Worm (Caenorhabditis elegans) whole organism, L4 larva: Measurements from ENCODE around the gene lgc-57.

ENCODE experiments used
- lin-15B ChIP-seq: fragments of 150-350 bp; sonication (generic microtip); optimal IDR thresholded peaks from 3 replicates; lab custom pipeline; 2014; ENCODE audit warnings: missing biosample characterization, missing genetic modification characterization
- nhr-76 ChIP-seq: fragments of 150-350 bp; optimal IDR thresholded peaks from 2 replicates; lab custom pipeline; 2014; ENCODE audit warnings: missing biosample characterization, missing genetic modification characterization
- unc-130 ChIP-seq: sonication (generic microtip); optimal IDR thresholded peaks from 2 replicates; lab custom pipeline; 2016; ENCODE audit warnings: missing genetic modification reagents, missing genetic modification characterization, missing compliant biosample characterization
- unc-39 ChIP-seq: sonication (generic microtip); optimal IDR thresholded peaks from 2 replicates; lab custom pipeline; 2017; ENCODE audit warnings: missing biosample characterization, missing genetic modification characterization
- zag-1 ChIP-seq: fragments of 150-350 bp; optimal IDR thresholded peaks from 2 replicates; lab custom pipeline; 2014; ENCODE audit warnings: missing biosample characterization, missing genetic modification characterization

- no peak for TF ChIP-seq unc-130 (GFP tag; lab: Kevin White, UChicago)
- no peak for TF ChIP-seq lin-15B (tag; lab: Kevin White, UChicago)
- no peak for TF ChIP-seq nhr-76 (tag; lab: Kevin White, UChicago)
- TF ChIP-seq unc-39, result no peak
- TF ChIP-seq zag-1, result no peak
These were observed 33.9 kb upstream of the lgc-57 start, which contains the start of gene marc-2 for ce11 chrII:10660892-10661291.
